Worm (Caenorhabditis elegans): ENCODE measurements around the gene Y62E10A.6.

Y62E10A.6 gene

ce11 chrIV:13356005-13356404 lies 15.8 kb upstream of the Y62E10A.6 start:
- TF ChIP-seq dao-5 (tag; optimal IDR thresholded peaks at IDR 0.05): no peak
- TF ChIP-seq W03F9.2 (tag; optimal IDR thresholded peaks at IDR 0.05): no peak
- TF ChIP-seq him-1 (tag; optimal IDR thresholded peaks at IDR 0.05): no peak

ce11 chrIV:13358488-13358887 lies 13.3 kb upstream of the Y62E10A.6 start, which contains the start of gene W02A2.8:
Gene W02A2.8, minus strand, starts transcription at chrIV:13358588.
- TF ChIP-seq dao-5 (tag; optimal IDR thresholded peaks at IDR 0.05) (no peak), W03F9.2 (tag; optimal IDR thresholded peaks at IDR 0.05) (no peak), him-1 (tag; optimal IDR thresholded peaks at IDR 0.05) (no peak)

- TF ChIP-seq him-1 (tag; optimal IDR thresholded peaks at IDR 0.05) (no peak), dao-5 (tag; optimal IDR thresholded peaks at IDR 0.05) (no peak), W03F9.2 (tag; optimal IDR thresholded peaks at IDR 0.05) (no peak)
Observed at ce11 chrIV:13360144-13360543, 11.7 kb upstream of the Y62E10A.6 start, which contains the start of gene Y62E10A.3. Gene Y62E10A.3, minus strand, starts transcription at chrIV:13360244.

- TF ChIP-seq dao-5 (tag; optimal IDR thresholded peaks at IDR 0.05) (no peak), W03F9.2 (tag; optimal IDR thresholded peaks at IDR 0.05) (no peak), him-1 (tag; optimal IDR thresholded peaks at IDR 0.05) (no peak)
Observed at ce11 chrIV:13364869-13365268, 6.9 kb upstream of the Y62E10A.6 start, which contains the start of gene srsx-25. Gene srsx-25, plus strand, starts transcription at chrIV:13365169.

ce11 chrIV:13369120-13369842 lies 2.5 kb upstream of the Y62E10A.6 start, which contains the start of gene agt-1:
Gene agt-1, minus strand, starts transcription at chrIV:13369412.
- TF ChIP-seq dao-5 (tag; optimal IDR thresholded peaks at IDR 0.05): no peak
- TF ChIP-seq W03F9.2 (tag; optimal IDR thresholded peaks at IDR 0.05): no peak
- TF ChIP-seq him-1 (tag; optimal IDR thresholded peaks at IDR 0.05): no peak

- TF ChIP-seq W03F9.2 (tag; optimal IDR thresholded peaks at IDR 0.05) (no peak), him-1 (tag; optimal IDR thresholded peaks at IDR 0.05) (no peak), dao-5 (tag; optimal IDR thresholded peaks at IDR 0.05) (no peak)
Observed at ce11 chrIV:13370235-13370739, 1.5 kb upstream of the Y62E10A.6 start, which contains the start of the genes rla-2, popl-7 and Y62E10A.24. Gene rla-2, minus strand, starts transcription at chrIV:13370285. Gene popl-7, plus strand, starts transcription at chrIV:13370689. Gene Y62E10A.24, plus strand, starts transcription at chrIV:13370710.

ce11 chrIV:13374918-13375317 lies 3.1 kb downstream of the Y62E10A.6 start:
- TF ChIP-seq him-1 (tag; optimal IDR thresholded peaks at IDR 0.05): no peak

- TF ChIP-seq him-1 (tag; optimal IDR thresholded peaks at IDR 0.05) (no peak), W03F9.2 (tag; optimal IDR thresholded peaks at IDR 0.05) (no peak), dao-5 (tag; optimal IDR thresholded peaks at IDR 0.05) (no peak)
Observed at ce11 chrIV:13377716-13378115, 5.9 kb downstream of the Y62E10A.6 start, which contains the start of gene mau-8. Gene mau-8, plus strand, starts transcription at chrIV:13378016.

- TF ChIP-seq dao-5 (tag; optimal IDR thresholded peaks at IDR 0.05) (no peak), him-1 (tag; optimal IDR thresholded peaks at IDR 0.05) (no peak), W03F9.2 (tag; optimal IDR thresholded peaks at IDR 0.05) (no peak)
Observed at ce11 chrIV:13380506-13380905, 8.7 kb downstream of the Y62E10A.6 start.

- no peak for TF ChIP-seq W03F9.2 (tag; optimal IDR thresholded peaks at IDR 0.05)
- TF ChIP-seq dao-5 (tag; optimal IDR thresholded peaks at IDR 0.05): no peak
Observed at ce11 chrIV:13381823-13382222, 10.0 kb downstream of the Y62E10A.6 start, which contains the start of gene emc-3. Gene emc-3, minus strand, starts transcription at chrIV:13381923.

- no peak for TF ChIP-seq W03F9.2 (tag; optimal IDR thresholded peaks at IDR 0.05)
- TF ChIP-seq dao-5 (tag; optimal IDR thresholded peaks at IDR 0.05): no peak
- no peak for TF ChIP-seq him-1 (tag; optimal IDR thresholded peaks at IDR 0.05)
Observed at ce11 chrIV:13383763-13384436, 12.1 kb downstream of the Y62E10A.6 start, which contains the start of gene rab-19. Gene rab-19, minus strand, starts transcription at chrIV:13384386.

- TF ChIP-seq W03F9.2 (tag; optimal IDR thresholded peaks at IDR 0.05): peak; percentile 85
- no peak for TF ChIP-seq dao-5 (tag; optimal IDR thresholded peaks at IDR 0.05)
- TF ChIP-seq him-1 (tag; optimal IDR thresholded peaks at IDR 0.05): peak; percentile 22
Observed at ce11 chrIV:13386043-13386442, 14.2 kb downstream of the Y62E10A.6 start, which contains the start of the genes Y62E10A.20, Y62E10A.23 and mdt-9. Gene Y62E10A.20, minus strand, starts transcription at chrIV:13386091. Gene Y62E10A.23, plus strand, starts transcription at chrIV:13386324. Gene mdt-9, plus strand, starts transcription at chrIV:13386380.

- TF ChIP-seq dao-5 (tag; optimal IDR thresholded peaks at IDR 0.05): no peak
Observed at ce11 chrIV:13386903-13387302, 15.1 kb downstream of the Y62E10A.6 start, which contains the start of gene lsm-3. Gene lsm-3, plus strand, starts transcription at chrIV:13387203.

ce11 chrIV:13388779-13389178 lies 17.0 kb downstream of the Y62E10A.6 start:
- peak; percentile 42 for TF ChIP-seq him-1 (tag; optimal IDR thresholded peaks at IDR 0.05)
- no peak for TF ChIP-seq dao-5 (tag; optimal IDR thresholded peaks at IDR 0.05)

Measured in whole organism, L4/young adult.